Worm (Caenorhabditis elegans) whole organism, mixed stage, embryonic: Measurements from ENCODE around the gene Y38E10A.17.

Experiments used
- M03D4.4 ChIP-seq: sonication (generic microtip); optimal IDR thresholded peaks from 2 replicates; lab custom pipeline; 2017; ENCODE audit warnings: mild to moderate bottlenecking, missing genetic modification characterization, missing compliant biosample characterization
- bed-3 ChIP-seq: fragments of 200-800 bp; sonication (Bioruptor generic); optimal IDR thresholded peaks from 3 replicates; lab custom pipeline; 2018; ENCODE audit warnings: mild to moderate bottlenecking, missing genetic modification characterization, moderate library complexity, missing compliant biosample characterization
- blmp-1 ChIP-seq: fragments of 150-350 bp; optimal IDR thresholded peaks from 2 replicates; lab custom pipeline; 2014; ENCODE audit warnings: missing biosample characterization, missing genetic modification characterization
- ceh-43 ChIP-seq: fragments of 200-800 bp; sonication (Bioruptor generic); optimal IDR thresholded peaks from 2 replicates; lab custom pipeline; 2018; ENCODE audit warnings: mild to moderate bottlenecking, missing genetic modification characterization, moderate library complexity, missing compliant biosample characterization
- ceh-83 ChIP-seq: fragments of 200-800 bp; sonication (Bioruptor generic); optimal IDR thresholded peaks from 2 replicates; lab custom pipeline; 2018; ENCODE audit warnings: mild to moderate bottlenecking, missing genetic modification characterization, missing compliant biosample characterization
- ces-1 ChIP-seq: fragments of 150-350 bp; optimal IDR thresholded peaks from 2 replicates; lab custom pipeline; 2014; ENCODE audit warnings: missing biosample characterization, missing genetic modification reagents, missing genetic modification characterization
- elt-1 ChIP-seq: sonication (generic microtip); optimal IDR thresholded peaks from 2 replicates; lab custom pipeline; 2017; ENCODE audit warnings: missing genetic modification characterization, mild to moderate bottlenecking, missing compliant biosample characterization, antibody characterized with exemption, moderate library complexity, borderline replicate concordance; ENCODE audit not compliant: insufficient read depth
- elt-3 ChIP-seq: fragments of 150-350 bp; optimal IDR thresholded peaks from 2 replicates; lab custom pipeline; 2014; ENCODE audit warnings: missing biosample characterization, missing genetic modification characterization
- flh-1 ChIP-seq: fragments of 200-800 bp; sonication (Bioruptor generic); optimal IDR thresholded peaks from 2 replicates; lab custom pipeline; 2018; ENCODE audit warnings: mild to moderate bottlenecking, missing genetic modification characterization, moderate library complexity, missing compliant biosample characterization
- ham-2 ChIP-seq: fragments of 200-800 bp; sonication (Bioruptor generic); optimal IDR thresholded peaks from 2 replicates; lab custom pipeline; 2018; ENCODE audit warnings: mild to moderate bottlenecking, missing genetic modification characterization, missing compliant biosample characterization
- hlh-1 ChIP-seq: fragments of 150-350 bp; optimal IDR thresholded peaks from 2 replicates; lab custom pipeline; 2014; ENCODE audit warnings: missing biosample characterization, missing genetic modification reagents, missing genetic modification characterization
- lin-13 ChIP-seq: fragments of 150-350 bp; optimal IDR thresholded peaks from 2 replicates; lab custom pipeline; 2014; ENCODE audit warnings: missing biosample characterization, missing genetic modification characterization
- lin-32 ChIP-seq: fragments of 200-800 bp; sonication (Bioruptor generic); optimal IDR thresholded peaks from 2 replicates; lab custom pipeline; 2018; ENCODE audit warnings: mild to moderate bottlenecking, missing genetic modification characterization, missing compliant biosample characterization
- lsy-2 ChIP-seq: fragments of 150-350 bp; optimal IDR thresholded peaks from 2 replicates; lab custom pipeline; 2014; ENCODE audit warnings: missing biosample characterization, missing genetic modification characterization
- mab-5 ChIP-seq: fragments of 150-350 bp; optimal IDR thresholded peaks from 2 replicates; lab custom pipeline; 2014; ENCODE audit warnings: missing biosample characterization, missing genetic modification characterization
- mep-1 ChIP-seq: fragments of 150-350 bp; optimal IDR thresholded peaks from 2 replicates; lab custom pipeline; 2017; ENCODE audit warnings: missing biosample characterization, missing genetic modification reagents, missing genetic modification characterization, inconsistent platforms
- nhr-12 ChIP-seq: fragments of 150-350 bp; optimal IDR thresholded peaks from 2 replicates; lab custom pipeline; 2014; ENCODE audit warnings: missing biosample characterization, missing genetic modification characterization
- nhr-2 ChIP-seq: fragments of 150-350 bp; optimal IDR thresholded peaks from 2 replicates; lab custom pipeline; 2014; ENCODE audit warnings: missing biosample characterization, missing genetic modification characterization
- nhr-237 ChIP-seq: fragments of 150-350 bp; optimal IDR thresholded peaks from 2 replicates; lab custom pipeline; 2014; ENCODE audit warnings: missing biosample characterization, missing genetic modification characterization
- nhr-28 ChIP-seq: fragments of 150-350 bp; optimal IDR thresholded peaks from 2 replicates; lab custom pipeline; 2014; ENCODE audit warnings: missing biosample characterization, missing genetic modification characterization
- nhr-76 ChIP-seq: sonication (generic microtip); optimal IDR thresholded peaks from 2 replicates; lab custom pipeline; 2017; ENCODE audit warnings: missing biosample characterization, missing genetic modification characterization
- pha-4 ChIP-seq: fragments of 150-350 bp; optimal IDR thresholded peaks from 2 replicates; lab custom pipeline; 2018; ENCODE audit warnings: missing biosample characterization, missing genetic modification reagents, missing genetic modification characterization
- sem-2 ChIP-seq: fragments of 200-800 bp; sonication (Bioruptor generic); optimal IDR thresholded peaks from 2 replicates; lab custom pipeline; 2018; ENCODE audit warnings: mild to moderate bottlenecking, missing genetic modification characterization, missing compliant biosample characterization
- snpc-4 ChIP-seq: fragments of 150-350 bp; optimal IDR thresholded peaks from 2 replicates; lab custom pipeline; 2014; ENCODE audit warnings: missing biosample characterization, missing genetic modification characterization
- sptf-1 ChIP-seq: sonication (generic microtip); optimal IDR thresholded peaks from 2 replicates; lab custom pipeline; 2017; ENCODE audit warnings: mild to moderate bottlenecking, missing genetic modification characterization, moderate library complexity, missing compliant biosample characterization
- tbx-8 ChIP-seq: fragments of 200-800 bp; sonication (Bioruptor generic); optimal IDR thresholded peaks from 2 replicates; lab custom pipeline; 2018; ENCODE audit warnings: mild to moderate bottlenecking, missing genetic modification characterization, moderate library complexity, missing compliant biosample characterization
- unc-120 ChIP-seq: sonication (generic microtip); optimal IDR thresholded peaks from 2 replicates; lab custom pipeline; 2017; ENCODE audit warnings: missing genetic modification characterization, missing compliant biosample characterization; ENCODE audit not compliant: poor library complexity, severe bottlenecking
- unc-62 ChIP-seq: fragments of 150-350 bp; optimal IDR thresholded peaks from 2 replicates; lab custom pipeline; 2014; ENCODE audit warnings: missing biosample characterization, missing genetic modification reagents, missing genetic modification characterization
- zip-8 ChIP-seq: fragments of 150-350 bp; optimal IDR thresholded peaks from 2 replicates; lab custom pipeline; 2014; ENCODE audit warnings: missing biosample characterization, missing genetic modification characterization

The Y38E10A.17 gene

DNA sequence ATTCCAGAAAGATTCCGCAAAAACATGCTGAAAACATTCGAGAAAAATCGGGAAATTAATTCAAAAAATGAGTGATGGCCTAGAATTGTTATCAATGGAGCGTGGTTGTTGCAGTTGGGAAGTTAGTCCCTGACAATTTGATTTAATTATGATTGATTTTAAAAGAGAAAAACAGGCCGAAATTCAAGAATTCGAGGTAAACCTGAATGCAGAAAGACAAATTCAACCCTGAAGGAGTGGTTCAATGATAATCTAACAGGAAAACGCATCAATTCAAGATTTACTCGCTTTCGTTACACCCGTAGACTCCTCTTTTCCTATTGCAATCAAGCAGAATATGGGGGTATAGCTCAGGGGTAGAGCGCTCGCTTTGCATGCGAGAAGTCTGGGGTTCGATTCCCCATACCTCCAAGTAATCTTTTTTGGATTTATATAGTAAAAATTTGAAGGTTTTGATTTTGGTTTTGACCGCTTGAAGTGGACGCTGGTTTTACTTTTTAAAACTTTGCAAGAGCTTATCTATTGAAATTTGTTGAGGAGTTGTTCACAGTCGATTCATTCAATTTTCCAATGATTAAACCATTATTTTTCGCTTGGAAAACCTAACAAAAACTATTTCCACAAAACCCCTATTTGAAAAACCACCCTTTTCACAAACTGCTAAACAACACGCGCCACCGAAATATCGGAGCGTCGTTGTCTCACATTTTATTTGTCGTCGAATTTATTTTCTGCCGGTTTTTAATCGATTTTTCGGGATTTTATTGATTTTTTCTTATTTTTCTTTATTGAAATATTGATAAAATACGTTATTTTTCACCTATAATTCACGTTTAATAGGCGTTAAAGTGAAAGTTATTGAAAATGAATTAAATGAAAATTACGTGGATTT lies 43.6 kb upstream of the Y38E10A.17 start (continued):
- TF ChIP-seq nhr-76 (tag; lab: Kevin White, UChicago) (no peak), nhr-2 (tag; lab: Kevin White, UChicago) (no peak)
- TF ChIP-seq, all 35 proteins: peak for 19

DNA sequence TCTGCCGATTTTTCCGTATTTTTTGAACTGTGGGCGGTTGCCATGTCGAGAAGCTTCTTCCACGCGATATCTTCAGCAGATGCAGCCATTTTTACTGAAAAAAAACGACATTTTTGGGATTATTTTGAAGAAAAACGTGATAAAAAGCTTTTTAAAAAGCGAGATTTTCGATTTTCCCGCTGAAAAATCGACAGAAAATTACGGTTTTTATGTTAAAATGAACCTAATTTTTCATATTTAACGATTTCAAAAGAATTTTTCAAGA lies 43.0 kb upstream of the Y38E10A.17 start, which contains the start of gene Y38E10A.22:
Gene Y38E10A.22, minus strand, starts transcription at position 101 of the 265 bp plus-strand sequence.
- TF ChIP-seq mep-1 (tag; lab: Kevin White, UChicago) (no peak), nhr-12 (tag; lab: Kevin White, UChicago) (no peak), lin-32 (GFP tag; lab: Kevin White, UChicago) (no peak), bed-3 (no peak), unc-62 (GFP tag; lab: Kevin White, UChicago) (no peak), sem-2 (GFP tag; lab: Kevin White, UChicago) (no peak), ceh-83 (no peak), blmp-1 (tag; lab: Kevin White, UChicago) (no peak), sptf-1 (no peak), nhr-2 (tag; lab: Kevin White, UChicago) (no peak), M03D4.4 (tag; lab: Kevin White, UChicago) (no peak), lin-13 (tag; lab: Kevin White, UChicago) (no peak), nhr-237 (tag; lab: Kevin White, UChicago) (no peak), ham-2 (GFP tag; lab: Kevin White, UChicago) (no peak), pha-4 (tag; lab: Kevin White, UChicago) (no peak), nhr-28 (no peak), lsy-2 (tag; lab: Kevin White, UChicago) (no peak), elt-1 (tag; lab: Kevin White, UChicago) (no peak), elt-3 (no peak)

DNA sequence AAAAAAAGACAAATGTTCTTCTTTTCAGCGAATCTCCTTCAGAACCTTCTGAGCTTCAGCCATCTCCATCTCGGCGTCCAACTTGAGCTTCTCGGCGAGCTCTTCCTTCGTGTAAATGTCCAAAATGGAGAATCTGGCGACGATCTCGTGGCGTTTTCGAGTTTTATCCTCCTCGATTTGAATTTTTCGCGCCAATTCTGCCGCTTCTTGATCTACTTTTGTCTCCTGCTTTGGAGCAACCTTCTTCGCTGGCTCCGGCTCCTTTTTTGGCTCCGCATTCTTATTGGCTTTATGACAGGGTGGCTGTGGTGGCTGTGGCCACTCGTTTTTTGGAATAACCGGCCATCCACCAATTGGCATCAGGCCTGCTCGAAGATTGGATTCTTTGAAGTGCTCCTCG lies 38.7 kb upstream of the Y38E10A.17 start:
- TF ChIP-seq nhr-76 (tag; lab: Kevin White, UChicago) = no peak
- TF ChIP-seq mab-5 (tag; lab: Kevin White, UChicago) = no peak
- no peak for TF ChIP-seq zip-8 (tag; lab: Kevin White, UChicago)
- no peak for TF ChIP-seq nhr-2 (tag; lab: Kevin White, UChicago)
- no peak for TF ChIP-seq nhr-237 (tag; lab: Kevin White, UChicago)
- TF ChIP-seq hlh-1 = no peak
- no peak for TF ChIP-seq snpc-4 (tag; lab: Kevin White, UChicago)
- TF ChIP-seq ceh-43 (GFP tag; lab: Kevin White, UChicago) = no peak
- TF ChIP-seq unc-120 (tag; lab: Kevin White, UChicago) = no peak
- TF ChIP-seq nhr-28 = no peak
- no peak for TF ChIP-seq tbx-8 (GFP tag; lab: Kevin White, UChicago)
- TF ChIP-seq flh-1 (GFP tag; lab: Kevin White, UChicago) = no peak
- no peak for TF ChIP-seq mep-1 (tag; lab: Kevin White, UChicago)
- no peak for TF ChIP-seq ces-1
- TF ChIP-seq blmp-1 (tag; lab: Kevin White, UChicago) = no peak

DNA sequence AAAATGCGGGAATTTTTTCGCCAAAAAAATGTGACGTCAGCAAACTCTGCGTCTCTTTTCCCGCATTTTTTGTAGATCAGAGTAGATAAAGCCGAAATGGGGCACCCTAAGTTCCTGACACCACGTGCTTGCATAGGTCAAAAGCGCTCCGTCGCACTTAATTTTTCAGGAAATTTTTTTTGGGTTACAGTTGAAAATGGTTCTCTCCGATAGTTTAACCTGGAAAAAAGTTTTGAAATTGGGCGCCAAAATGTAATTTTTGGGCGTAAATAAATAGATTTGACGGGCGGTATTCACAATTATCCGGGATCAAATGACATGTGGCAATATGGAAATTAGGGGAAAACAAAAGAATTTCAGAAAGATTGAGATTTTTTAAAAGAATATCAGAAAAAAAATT lies 37.9 kb upstream of the Y38E10A.17 start:
- no peak for TF ChIP-seq lin-32 (GFP tag; lab: Kevin White, UChicago)
- no peak for TF ChIP-seq lin-13 (tag; lab: Kevin White, UChicago)
- no peak for TF ChIP-seq ceh-83
- no peak for TF ChIP-seq unc-62 (GFP tag; lab: Kevin White, UChicago)

DNA sequence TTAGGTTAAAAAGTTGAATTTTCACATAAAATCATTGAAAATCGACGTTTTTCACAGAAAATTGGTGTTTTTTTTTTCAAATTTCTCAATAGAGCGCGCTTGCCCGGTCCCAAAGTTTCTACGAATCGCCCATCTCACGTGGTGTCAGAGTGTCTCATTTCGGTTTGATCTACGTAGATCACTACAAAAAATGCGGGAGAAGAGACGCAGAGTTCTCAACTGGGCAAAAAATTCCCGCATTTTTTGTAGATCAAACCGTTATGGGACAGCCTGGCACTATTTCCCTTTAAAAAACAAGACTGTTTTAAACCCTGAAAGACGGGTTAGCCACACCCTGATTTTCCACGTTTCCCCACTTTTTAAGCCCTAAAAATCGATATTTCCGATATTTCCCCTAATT lies 37.3 kb upstream of the Y38E10A.17 start:
- TF ChIP-seq lsy-2 (tag; lab: Kevin White, UChicago) (no peak), zip-8 (tag; lab: Kevin White, UChicago) (no peak), pha-4 (tag; lab: Kevin White, UChicago) (no peak), ham-2 (GFP tag; lab: Kevin White, UChicago) (no peak), ceh-83 (no peak)
